Worm (Caenorhabditis elegans): ENCODE data around the gene C29A12.22.

The C29A12.22 gene

ce11 chrV:10771390-10771789, 40.5 kb upstream of the C29A12.22 start, which contains the start of gene D1054.3 (continued):
- 0 out of 2 replicates have a peak, but pooled peaks have one; percentile 50 for TF ChIP-seq F39B2.1 (GFP tag; IDR thresholded peaks at IDR 0.05)
- 0 out of 2 replicates have a peak, but pooled peaks have one; percentile 41 for TF ChIP-seq nfyb-1 (GFP tag; IDR thresholded peaks at IDR 0.05)
- TF ChIP-seq Y95B8A.8 (GFP tag; IDR thresholded peaks at IDR 0.05), result no peak
- TF ChIP-seq pbrm-1 (GFP tag; IDR thresholded peaks at IDR 0.05), result no peak
- peak; percentile 49; the same call in 1 of the 2 replicates for TF ChIP-seq madf-6 (GFP tag; IDR thresholded peaks at IDR 0.05)
- TF ChIP-seq Y53G8AR.9 (GFP tag; conservative IDR thresholded peaks at IDR 0.05), result 0 out of 2 replicates have a peak, but pooled peaks have one; percentile 63
- no peak for TF ChIP-seq aptf-2 (GFP tag; conservative IDR thresholded peaks at IDR 0.05)
- TF ChIP-seq madf-3 (GFP tag; IDR thresholded peaks at IDR 0.05), result peak; percentile 74; the same call in 1 of the 2 replicates
- no peak for TF ChIP-seq C06A6.2 (GFP tag; conservative IDR thresholded peaks at IDR 0.05)
- no peak for TF ChIP-seq madf-8 (GFP tag; conservative IDR thresholded peaks at IDR 0.05)
- TF ChIP-seq F10E7.11 (tag; optimal IDR thresholded peaks at IDR 0.05), result no peak
- TF ChIP-seq lin-54 (GFP tag; optimal IDR thresholded peaks at IDR 0.05), result peak; percentile 5
- TF ChIP-seq atf-7 (tag; optimal IDR thresholded peaks at IDR 0.05), result no peak
- TF ChIP-seq snpc-3.4 (tag; optimal IDR thresholded peaks at IDR 0.05), result peak; percentile 15
- peak; percentile 49 for TF ChIP-seq snpc-1.3 (tag; optimal IDR thresholded peaks at IDR 0.05; ENCODE audit: insufficient read depth)
- TF ChIP-seq F33H1.4 (GFP tag; IDR thresholded peaks at IDR 0.05), result no peak
- no peak for TF ChIP-seq ets-4 (GFP tag; optimal IDR thresholded peaks at IDR 0.05)
- TF ChIP-seq T26A5.8 (tag; optimal IDR thresholded peaks at IDR 0.05), result no peak

ce11 chrV:10773216-10773615, 38.6 kb upstream of the C29A12.22 start:
- TF ChIP-seq tbx-9 (tag; optimal IDR thresholded peaks at IDR 0.05; ENCODE audit: borderline replicate concordance) (no peak), hmg-20 (GFP tag; IDR thresholded peaks at IDR 0.05) (no peak), nhr-80 (tag; optimal IDR thresholded peaks at IDR 0.05) (no peak), ceh-100 (GFP tag; IDR thresholded peaks at IDR 0.05) (no peak), snpc-1.1 (tag; optimal IDR thresholded peaks at IDR 0.05; ENCODE audit: insufficient read depth) (no peak), dox-1 (GFP tag; IDR thresholded peaks at IDR 0.05) (no peak), nfya-1 (tag; optimal IDR thresholded peaks at IDR 0.05; ENCODE audit: borderline replicate concordance, insufficient read depth) (no peak), ztf-18 (tag; optimal IDR thresholded peaks at IDR 0.05) (no peak), Y95B8A.8 (GFP tag; IDR thresholded peaks at IDR 0.05) (no peak), C06A6.2 (GFP tag; conservative IDR thresholded peaks at IDR 0.05) (no peak), egl-44 (GFP tag; IDR thresholded peaks at IDR 0.05) (no peak), snpc-1.3 (tag; optimal IDR thresholded peaks at IDR 0.05; ENCODE audit: insufficient read depth) (no peak), nhr-90 (tag; optimal IDR thresholded peaks at IDR 0.05) (no peak), rcor-1 (GFP tag; IDR thresholded peaks at IDR 0.05) (no peak), lsy-27 (tag; optimal IDR thresholded peaks at IDR 0.05; ENCODE audit: borderline replicate concordance, insufficient read depth) (no peak), lag-1 (GFP tag; IDR thresholded peaks at IDR 0.05) (no peak), him-1 (tag; optimal IDR thresholded peaks at IDR 0.05) (no peak), fkh-3 (tag; optimal IDR thresholded peaks at IDR 0.05) (no peak), attf-5 (GFP tag; optimal IDR thresholded peaks at IDR 0.05) (no peak)

- TF ChIP-seq let-607 (tag; optimal IDR thresholded peaks at IDR 0.05) (no peak), nhr-80 (tag; optimal IDR thresholded peaks at IDR 0.05) (peak; percentile 78), ceh-79 (tag; optimal IDR thresholded peaks at IDR 0.05) (no peak)
Measured at ce11 chrV:10776528-10777055, 35.3 kb upstream of the C29A12.22 start, which contains the start of gene D1054.5. D1054.5 (minus strand) TSS chrV:10776578.

All from whole organism, young adult.